Worm (Caenorhabditis elegans) whole organism, young adult: ENCODE data around the gene cpt-2.

Experiments used
- B0261.1 ChIP-seq: sonication (generic microtip); optimal IDR thresholded peaks from 2 replicates; lab custom pipeline; 2016; ENCODE audit warnings: mild to moderate bottlenecking, missing genetic modification characterization, moderate library complexity, missing compliant biosample characterization
- C17E4.6 ChIP-seq: fragments of 200-800 bp; sonication (Bioruptor generic); IDR thresholded peaks from 2 replicates; pipeline ENCODE4 v1.3.6; 2022; ENCODE audit warnings: missing genetic modification reagents, missing genetic modification characterization, missing compliant biosample characterization
- D2030.7 ChIP-seq: fragments of 200-800 bp; sonication (Bioruptor generic); IDR thresholded peaks from 2 replicates; pipeline ENCODE4 v1.3.6; 2022; ENCODE audit warnings: missing genetic modification reagents, missing genetic modification characterization, missing compliant biosample characterization
- F10E7.11 ChIP-seq: sonication (generic microtip); optimal IDR thresholded peaks from 2 replicates; lab custom pipeline; 2017; ENCODE audit warnings: mild to moderate bottlenecking, missing genetic modification characterization, moderate library complexity, missing compliant biosample characterization
- F37B4.10 ChIP-seq: fragments of 200-800 bp; sonication (Bioruptor generic); IDR thresholded peaks from 2 replicates; pipeline ENCODE4 v1.3.6; 2022; ENCODE audit warnings: missing genetic modification characterization, missing compliant biosample characterization
- K11D2.4 ChIP-seq: fragments of 200-800 bp; sonication (Bioruptor generic); IDR thresholded peaks from 2 replicates; pipeline ENCODE4 v1.3.6; 2022; ENCODE audit warnings: missing genetic modification reagents, missing genetic modification characterization, missing compliant biosample characterization
- T07F8.4 ChIP-seq: sonication (generic microtip); optimal IDR thresholded peaks from 2 replicates; lab custom pipeline; 2016; ENCODE audit warnings: mild to moderate bottlenecking, missing genetic modification characterization, moderate library complexity, missing compliant biosample characterization
- Y67H2A.10 ChIP-seq: fragments of 200-800 bp; sonication (Bioruptor generic); conservative IDR thresholded peaks from 2 replicates; pipeline ENCODE4 v1.3.6; 2022; ENCODE audit warnings: missing genetic modification reagents, missing genetic modification characterization, missing compliant biosample characterization
- ZK185.1 ChIP-seq: sonication (generic microtip); optimal IDR thresholded peaks from 2 replicates; lab custom pipeline; 2016; ENCODE audit warnings: mild to moderate bottlenecking, missing genetic modification characterization, missing compliant biosample characterization; ENCODE audit not compliant: poor library complexity, severe bottlenecking
- ama-1 ChIP-seq, 3 experiments: fragments of 150-350 bp in 1 of 3; sonication (generic microtip) in 2 of 3; optimal IDR thresholded peaks; 2 replicates each; lab custom pipeline; 2014 to 2018; ENCODE audit warnings: missing biosample characterization in 2 of 3, missing genetic modification characterization in 2 of 3, missing genetic modification reagents in 2 of 3
- aptf-3 ChIP-seq: fragments of 200-800 bp; sonication (Bioruptor generic); IDR thresholded peaks from 2 replicates; pipeline ENCODE4 v1.3.6; 2022; ENCODE audit warnings: missing genetic modification characterization, missing compliant biosample characterization
- attf-5 ChIP-seq: fragments of 200-800 bp; sonication (Bioruptor generic); optimal IDR thresholded peaks from 2 replicates; lab custom pipeline; 2018; ENCODE audit warnings: mild to moderate bottlenecking, missing genetic modification characterization, missing compliant biosample characterization
- attf-6 ChIP-seq: fragments of 200-800 bp; sonication (Bioruptor generic); IDR thresholded peaks from 2 replicates; pipeline ENCODE4 v1.3.6; 2022; ENCODE audit warnings: missing genetic modification reagents, missing genetic modification characterization, missing compliant biosample characterization
- cebp-1 ChIP-seq, 2 experiments: fragments of 200-800 bp in 1 of 2; sonication (Bioruptor generic) in 1 of 2; sonication (generic microtip) in 1 of 2; IDR thresholded peaks in 1 of 2; optimal IDR thresholded peaks in 1 of 2; 2 replicates each; pipeline versions ENCODE4 v1.3.6 to Lab custom; 2017 to 2022; ENCODE audit warnings: missing compliant biosample characterization in 2 of 2, missing genetic modification characterization in 2 of 2, mild to moderate bottlenecking in 1 of 2, missing genetic modification reagents in 1 of 2, moderate library complexity in 1 of 2
- cebp-2 ChIP-seq: fragments of 200-800 bp; sonication (Bioruptor generic); IDR thresholded peaks from 2 replicates; pipeline ENCODE4 v1.3.6; 2022; ENCODE audit warnings: missing genetic modification characterization, missing compliant biosample characterization
- ceh-79 ChIP-seq: sonication (generic microtip); optimal IDR thresholded peaks from 2 replicates; lab custom pipeline; 2017; ENCODE audit warnings: mild to moderate bottlenecking, missing genetic modification characterization, missing compliant biosample characterization
- die-1 ChIP-seq: sonication (generic microtip); optimal IDR thresholded peaks from 2 replicates; lab custom pipeline; 2016; ENCODE audit warnings: missing genotype, mild to moderate bottlenecking, missing genetic modification characterization, missing compliant biosample characterization
- dox-1 ChIP-seq: fragments of 200-800 bp; sonication (Bioruptor generic); IDR thresholded peaks from 2 replicates; pipeline ENCODE4 v1.3.6; 2022; ENCODE audit warnings: missing genetic modification reagents, missing genetic modification characterization, missing compliant biosample characterization
- dpff-1 ChIP-seq: sonication (generic microtip); optimal IDR thresholded peaks from 2 replicates; lab custom pipeline; 2017; ENCODE audit warnings: mild to moderate bottlenecking, missing genetic modification characterization, missing compliant biosample characterization
- egrh-3 ChIP-seq: fragments of 200-800 bp; sonication (Bioruptor generic); IDR thresholded peaks from 2 replicates; pipeline ENCODE4 v1.3.6; 2022; ENCODE audit warnings: missing genetic modification reagents, missing genetic modification characterization, missing compliant biosample characterization
- ets-4 ChIP-seq: fragments of 200-800 bp; sonication (Bioruptor generic); optimal IDR thresholded peaks from 2 replicates; lab custom pipeline; 2018; ENCODE audit warnings: mild to moderate bottlenecking, missing genetic modification characterization, missing compliant biosample characterization
- fkh-3 ChIP-seq: sonication (generic microtip); optimal IDR thresholded peaks from 2 replicates; lab custom pipeline; 2016; ENCODE audit warnings: mild to moderate bottlenecking, missing genetic modification characterization, missing compliant biosample characterization
- hsf-1 ChIP-seq: fragments of 200-800 bp; sonication (Bioruptor generic); IDR thresholded peaks from 2 replicates; pipeline ENCODE4 v1.3.6; 2022; ENCODE audit warnings: missing genetic modification reagents, missing genetic modification characterization, missing compliant biosample characterization
- lin-35 ChIP-seq, 3 experiments: fragments of 150-350 bp in 2 of 3; sonication (generic microtip) in 1 of 3; optimal IDR thresholded peaks; 2 replicates each; lab custom pipeline; 2014 to 2018; ENCODE audit warnings: missing biosample characterization in 3 of 3, missing genetic modification characterization in 3 of 3, missing genetic modification reagents in 3 of 3
- lin-40 ChIP-seq: sonication (generic microtip); optimal IDR thresholded peaks from 2 replicates; lab custom pipeline; 2016; ENCODE audit warnings: missing genetic modification characterization, mild to moderate bottlenecking, missing compliant biosample characterization, missing genotype, missing genetic modification reagents
- lsl-1 ChIP-seq: fragments of 200-800 bp; sonication (Bioruptor generic); optimal IDR thresholded peaks from 2 replicates; lab custom pipeline; 2018; ENCODE audit warnings: mild to moderate bottlenecking, missing genetic modification characterization, moderate library complexity, missing compliant biosample characterization
- madf-10 ChIP-seq: sonication (generic microtip); optimal IDR thresholded peaks from 2 replicates; lab custom pipeline; 2016; ENCODE audit warnings: mild to moderate bottlenecking, missing genetic modification characterization, missing compliant biosample characterization
- madf-8 ChIP-seq: fragments of 200-800 bp; sonication (Bioruptor generic); conservative IDR thresholded peaks from 2 replicates; pipeline ENCODE4 v1.3.6; 2022; ENCODE audit warnings: missing genetic modification reagents, missing genetic modification characterization, missing compliant biosample characterization
- mcd-1 ChIP-seq: fragments of 200-800 bp; sonication (Bioruptor generic); IDR thresholded peaks from 2 replicates; pipeline ENCODE4 v1.3.6; 2022; ENCODE audit warnings: missing genetic modification reagents, missing genetic modification characterization, missing compliant biosample characterization
- mes-4 ChIP-seq: sonication (generic microtip); optimal IDR thresholded peaks from 2 replicates; lab custom pipeline; 2016; ENCODE audit warnings: missing genotype, missing genetic modification characterization, missing compliant biosample characterization
- nfyb-1 ChIP-seq: fragments of 200-800 bp; sonication (Bioruptor generic); IDR thresholded peaks from 2 replicates; pipeline ENCODE4 v1.3.6; 2022; ENCODE audit warnings: missing genetic modification reagents, missing genetic modification characterization, missing compliant biosample characterization
- nhr-27 ChIP-seq: fragments of 200-800 bp; sonication (Bioruptor generic); optimal IDR thresholded peaks from 2 replicates; lab custom pipeline; 2018; ENCODE audit warnings: mild to moderate bottlenecking, missing genetic modification characterization, moderate library complexity, missing compliant biosample characterization
- nhr-90 ChIP-seq: sonication (generic microtip); optimal IDR thresholded peaks from 2 replicates; lab custom pipeline; 2016; ENCODE audit warnings: missing genotype, mild to moderate bottlenecking, missing genetic modification characterization, missing compliant biosample characterization
- pbrm-1 ChIP-seq: fragments of 200-800 bp; sonication (Bioruptor generic); IDR thresholded peaks from 2 replicates; pipeline ENCODE4 v1.3.6; 2022; ENCODE audit warnings: missing genetic modification reagents, missing genetic modification characterization, missing compliant biosample characterization
- rec-8 ChIP-seq, 2 experiments: sonication (generic microtip); optimal IDR thresholded peaks; 2 replicates each; lab custom pipeline; 2016; ENCODE audit warnings: mild to moderate bottlenecking in 2 of 2, missing genetic modification characterization in 2 of 2, missing genetic modification reagents in 2 of 2, missing genotype in 2 of 2, missing biosample characterization in 1 of 2, missing compliant biosample characterization in 1 of 2, moderate library complexity in 1 of 2
- repo-1 ChIP-seq: sonication (generic microtip); optimal IDR thresholded peaks from 2 replicates; lab custom pipeline; 2017; ENCODE audit warnings: mild to moderate bottlenecking, missing genetic modification characterization, missing compliant biosample characterization
- rpc-1 ChIP-seq, 2 experiments: fragments of 150-350 bp in 1 of 2; sonication (generic microtip) in 1 of 2; optimal IDR thresholded peaks; 2 replicates each; lab custom pipeline; 2014 to 2018; ENCODE audit warnings: missing biosample characterization in 1 of 2, missing genetic modification characterization in 1 of 2, missing genetic modification reagents in 1 of 2, missing genotype in 1 of 2
- snpc-1.3 ChIP-seq: sonication (generic microtip); optimal IDR thresholded peaks from 2 replicates; lab custom pipeline; 2017; ENCODE audit warnings: missing genetic modification characterization, mild to moderate bottlenecking, missing compliant biosample characterization, antibody characterized with exemption, moderate library complexity, missing genotype, missing genetic modification reagents; ENCODE audit not compliant: insufficient read depth
- snpc-3.4 ChIP-seq: sonication (generic microtip); optimal IDR thresholded peaks from 2 replicates; lab custom pipeline; 2017; ENCODE audit warnings: missing genetic modification characterization, mild to moderate bottlenecking, missing compliant biosample characterization, antibody characterized with exemption, moderate library complexity, missing genotype, missing genetic modification reagents
- somi-1 ChIP-seq: fragments of 200-800 bp; sonication (Bioruptor generic); optimal IDR thresholded peaks from 2 replicates; lab custom pipeline; 2018; ENCODE audit warnings: mild to moderate bottlenecking, missing genetic modification characterization, missing compliant biosample characterization
- tbp1 ChIP-seq: fragments of 200-800 bp; sonication (Bioruptor generic); optimal IDR thresholded peaks from 2 replicates; lab custom pipeline; 2018; ENCODE audit warnings: mild to moderate bottlenecking, missing genetic modification characterization, missing compliant biosample characterization
- unc-130 ChIP-seq: sonication (generic microtip); optimal IDR thresholded peaks from 2 replicates; lab custom pipeline; 2016; ENCODE audit warnings: missing genetic modification reagents, missing genetic modification characterization, missing compliant biosample characterization
- unc-62 ChIP-seq: fragments of 150-350 bp; optimal IDR thresholded peaks from 2 replicates; lab custom pipeline; 2014; ENCODE audit warnings: missing biosample characterization, missing genetic modification reagents, missing genetic modification characterization
- xnd-1 ChIP-seq: sonication (generic microtip); optimal IDR thresholded peaks from 2 replicates; lab custom pipeline; 2016; ENCODE audit warnings: missing genotype, missing genetic modification reagents, missing genetic modification characterization, missing compliant biosample characterization
- ztf-26 ChIP-seq: sonication (generic microtip); optimal IDR thresholded peaks from 2 replicates; lab custom pipeline; 2017; ENCODE audit warnings: missing genetic modification characterization, missing compliant biosample characterization

The cpt-2 gene

ce11 chrIV:11142314-11143227, 36.9 kb upstream of the cpt-2 start, which contains the start of gene skih-2 (continued):
- TF ChIP-seq D2030.7 (GFP tag; lab: Robert Waterston, UW) (no peak; the same call in none of the 2 replicates), ceh-79 (no peak), snpc-1.3 (tag; lab: Kevin White, UChicago) (no peak), cebp-1 (GFP tag; IDR thresholded peaks at IDR 0.05; lab: Robert Waterston, UW) (no peak), cebp-1 (tag; optimal IDR thresholded peaks at IDR 0.05; lab: Kevin White, UChicago) (no peak), rec-8 (tag; optimal IDR thresholded peaks at IDR 0.05; lab: Kevin White, UChicago) (no peak), pbrm-1 (GFP tag; lab: Robert Waterston, UW) (no peak), aptf-3 (GFP tag; lab: Robert Waterston, UW) (no peak), egrh-3 (no peak), Y67H2A.10 (GFP tag; lab: Robert Waterston, UW) (no peak), fkh-3 (tag; lab: Kevin White, UChicago) (no peak), K11D2.4 (GFP tag; lab: Robert Waterston, UW) (no peak), ztf-26 (tag; lab: Kevin White, UChicago) (no peak), repo-1 (no peak), dox-1 (GFP tag; lab: Robert Waterston, UW) (no peak), cebp-2 (no peak), attf-6 (GFP tag; lab: Robert Waterston, UW) (no peak), ama-1 (optimal IDR thresholded peaks at IDR 0.05; lab: Kevin White, UChicago) (no peak), ama-1 (GFP tag; optimal IDR thresholded peaks at IDR 0.05; lab: Kevin White, UChicago) (no peak), lin-40 (no peak), nfyb-1 (peak; percentile 45; the same call in 1 of the 2 replicates), ets-4 (no peak), nhr-90 (tag; lab: Kevin White, UChicago) (no peak), unc-130 (GFP tag; lab: Kevin White, UChicago) (peak; percentile 16), T07F8.4 (tag; lab: Kevin White, UChicago) (no peak), hsf-1 (GFP tag; lab: Robert Waterston, UW) (peak; percentile 98), snpc-3.4 (tag; lab: Kevin White, UChicago) (peak; percentile 14), F37B4.10 (GFP tag; lab: Robert Waterston, UW) (no peak), attf-5 (no peak), somi-1 (GFP tag; lab: Kevin White, UChicago) (no peak), lsl-1 (GFP tag; lab: Kevin White, UChicago) (peak; percentile 93), B0261.1 (tag; lab: Kevin White, UChicago) (no peak), unc-62 (GFP tag; lab: Kevin White, UChicago) (no peak), rpc-1 (optimal IDR thresholded peaks at IDR 0.05; lab: Kevin White, UChicago) (no peak), rpc-1 (tag; optimal IDR thresholded peaks at IDR 0.05; lab: Kevin White, UChicago) (no peak), C17E4.6 (GFP tag; lab: Robert Waterston, UW) (no peak), mes-4 (no peak), mcd-1 (no peak), dpff-1 (tag; lab: Kevin White, UChicago) (no peak), die-1 (tag; lab: Kevin White, UChicago) (no peak), lin-35 (GFP tag; optimal IDR thresholded peaks at IDR 0.05; lab: Kevin White, UChicago) (peak in 1 of 3 experiments; percentile 81), nhr-27 (tag; lab: Kevin White, UChicago) (no peak), ZK185.1 (tag; lab: Kevin White, UChicago) (no peak), xnd-1 (tag; lab: Kevin White, UChicago) (peak; percentile 91), tbp1 (GFP tag; lab: Kevin White, UChicago) (no peak), madf-8 (GFP tag; lab: Robert Waterston, UW) (peak; percentile 78), F10E7.11 (tag; lab: Kevin White, UChicago) (no peak), madf-10 (tag; lab: Kevin White, UChicago) (no peak)
